Worm (Caenorhabditis elegans) whole organism, L1 larva: Measurements from ENCODE around the gene F48F7.3.
A peak's percentile ranks its signal among the peaks of the same experiment; 100 is the strongest.

ENCODE experiments used
- C16A3.4 ChIP-seq: fragments of 150-350 bp; optimal IDR thresholded peaks from 2 replicates; lab custom pipeline; 2014; ENCODE audit warnings: missing biosample characterization, missing genetic modification characterization
- C34B4.2 ChIP-seq: sonication (generic microtip); optimal IDR thresholded peaks from 2 replicates; lab custom pipeline; 2017; ENCODE audit warnings: mild to moderate bottlenecking, missing genetic modification characterization, missing compliant biosample characterization
- alr-1 ChIP-seq: fragments of 200-800 bp; sonication (Bioruptor generic); optimal IDR thresholded peaks from 2 replicates; lab custom pipeline; 2018; ENCODE audit warnings: borderline replicate concordance, mild to moderate bottlenecking, missing genetic modification characterization, missing compliant biosample characterization
- blmp-1 ChIP-seq: fragments of 150-350 bp; optimal IDR thresholded peaks from 2 replicates; lab custom pipeline; 2014; ENCODE audit warnings: missing biosample characterization, missing genetic modification characterization
- ceh-8 ChIP-seq: fragments of 200-800 bp; sonication (Bioruptor generic); optimal IDR thresholded peaks from 2 replicates; lab custom pipeline; 2018; ENCODE audit warnings: mild to moderate bottlenecking, missing genetic modification characterization, moderate library complexity, missing compliant biosample characterization
- ces-1 ChIP-seq: fragments of 150-350 bp; optimal IDR thresholded peaks from 2 replicates; lab custom pipeline; 2014; ENCODE audit warnings: missing biosample characterization, missing genetic modification reagents, missing genetic modification characterization
- efl-1 ChIP-seq, 4 experiments: fragments of 150-350 bp; optimal IDR thresholded peaks in 3 of 4; peaks in 1 of 4; 1 replicate in 1 of 4; 2 replicates in 3 of 4; lab custom pipeline; 2014; ENCODE audit warnings: missing biosample characterization in 2 of 4, missing genetic modification characterization in 2 of 4, missing genetic modification reagents in 2 of 4
- elt-3 ChIP-seq, 6 experiments: fragments of 150-350 bp in 1 of 6; sonication (generic microtip); optimal IDR thresholded peaks; 2 replicates each; lab custom pipeline; 2017 to 2018; ENCODE audit warnings: missing biosample characterization in 6 of 6, missing genetic modification characterization in 6 of 6, inconsistent platforms in 1 of 6
- fkh-10 ChIP-seq: sonication (generic microtip); optimal IDR thresholded peaks from 2 replicates; lab custom pipeline; 2017; ENCODE audit warnings: missing biosample characterization, missing genetic modification reagents, missing genetic modification characterization
- fos-1 ChIP-seq: fragments of 150-350 bp; optimal IDR thresholded peaks from 2 replicates; lab custom pipeline; 2014; ENCODE audit warnings: missing biosample characterization, missing genetic modification characterization
- hlh-17 ChIP-seq: fragments of 200-800 bp; sonication (Bioruptor generic); optimal IDR thresholded peaks from 2 replicates; lab custom pipeline; 2018; ENCODE audit warnings: missing genetic modification characterization, mild to moderate bottlenecking, missing compliant biosample characterization, moderate library complexity, borderline replicate concordance
- hlh-4 ChIP-seq: sonication (generic microtip); optimal IDR thresholded peaks from 2 replicates; lab custom pipeline; 2016; ENCODE audit warnings: mild to moderate bottlenecking, missing genetic modification characterization, missing compliant biosample characterization
- irx-1 ChIP-seq: sonication (generic microtip); optimal IDR thresholded peaks from 2 replicates; lab custom pipeline; 2016; ENCODE audit warnings: missing genetic modification characterization, missing compliant biosample characterization
- lin-13 ChIP-seq: fragments of 150-350 bp; optimal IDR thresholded peaks from 2 replicates; lab custom pipeline; 2014; ENCODE audit warnings: missing biosample characterization, missing genetic modification reagents, missing genetic modification characterization
- lin-14 ChIP-seq: fragments of 200-800 bp; sonication (Bioruptor generic); optimal IDR thresholded peaks from 2 replicates; lab custom pipeline; 2018; ENCODE audit warnings: mild to moderate bottlenecking, missing genetic modification characterization, moderate library complexity, missing compliant biosample characterization
- lin-15B ChIP-seq: fragments of 150-350 bp; sonication (generic microtip); optimal IDR thresholded peaks from 3 replicates; lab custom pipeline; 2014; ENCODE audit warnings: missing biosample characterization, missing genetic modification characterization
- lin-35 ChIP-seq, 2 experiments: fragments of 150-350 bp; optimal IDR thresholded peaks; 2 replicates each; lab custom pipeline; 2014; ENCODE audit warnings: missing biosample characterization in 2 of 2, missing genetic modification characterization in 2 of 2, missing genetic modification reagents in 2 of 2
- lin-39 ChIP-seq: fragments of 150-350 bp; optimal IDR thresholded peaks from 2 replicates; lab custom pipeline; 2014; ENCODE audit warnings: missing biosample characterization, missing genetic modification reagents, missing genetic modification characterization
- lsy-2 ChIP-seq, 2 experiments: fragments of 150-350 bp; optimal IDR thresholded peaks; 2 replicates each; lab custom pipeline; 2014; ENCODE audit warnings: missing biosample characterization in 2 of 2, missing genetic modification characterization in 2 of 2
- mdl-1 ChIP-seq, 2 experiments: fragments of 150-350 bp; optimal IDR thresholded peaks; 2 replicates each; lab custom pipeline; 2014 to 2017; ENCODE audit warnings: missing biosample characterization in 2 of 2, missing genetic modification characterization in 2 of 2, inconsistent platforms in 1 of 2
- nhr-12 ChIP-seq: sonication (generic microtip); optimal IDR thresholded peaks from 2 replicates; lab custom pipeline; 2017; ENCODE audit warnings: missing biosample characterization, missing genetic modification characterization
- nhr-237 ChIP-seq: fragments of 150-350 bp; optimal IDR thresholded peaks from 2 replicates; lab custom pipeline; 2014; ENCODE audit warnings: missing biosample characterization, missing genetic modification characterization
- nhr-47 ChIP-seq: sonication (generic microtip); optimal IDR thresholded peaks from 2 replicates; lab custom pipeline; 2016; ENCODE audit warnings: mild to moderate bottlenecking, missing genetic modification characterization, moderate library complexity, missing compliant biosample characterization
- nhr-71 ChIP-seq: sonication (generic microtip); optimal IDR thresholded peaks from 2 replicates; lab custom pipeline; 2016; ENCODE audit warnings: mild to moderate bottlenecking, missing genetic modification characterization, moderate library complexity, missing compliant biosample characterization
- nhr-84 ChIP-seq: sonication (generic microtip); optimal IDR thresholded peaks from 2 replicates; lab custom pipeline; 2017; ENCODE audit warnings: missing biosample characterization, missing genetic modification characterization
- nhr-85 ChIP-seq: sonication (generic microtip); peaks from one replicate; lab custom pipeline; 2016; ENCODE audit warnings: missing genetic modification characterization, inconsistent platforms, missing compliant biosample characterization
- nhr-90 ChIP-seq: sonication (generic microtip); optimal IDR thresholded peaks from 2 replicates; lab custom pipeline; 2016; ENCODE audit warnings: mild to moderate bottlenecking, missing genetic modification characterization, missing compliant biosample characterization; ENCODE audit not compliant: poor library complexity
- pag-3 ChIP-seq: sonication (generic microtip); optimal IDR thresholded peaks from 2 replicates; lab custom pipeline; 2017; ENCODE audit warnings: missing genetic modification characterization, mild to moderate bottlenecking, missing compliant biosample characterization, antibody characterized with exemption, borderline replicate concordance; ENCODE audit not compliant: insufficient read depth
- pqm-1 ChIP-seq: sonication (generic microtip); optimal IDR thresholded peaks from 3 replicates; lab custom pipeline; 2017; ENCODE audit warnings: missing biosample characterization, missing genetic modification characterization
- skn-1 ChIP-seq: fragments of 150-350 bp; optimal IDR thresholded peaks from 2 replicates; lab custom pipeline; 2014; ENCODE audit warnings: missing biosample characterization, missing genetic modification characterization
- snu-23 ChIP-seq: sonication (generic microtip); optimal IDR thresholded peaks from 2 replicates; lab custom pipeline; 2016; ENCODE audit warnings: missing genetic modification characterization, missing compliant biosample characterization
- sup-37 ChIP-seq: fragments of 200-800 bp; sonication (Bioruptor generic); optimal IDR thresholded peaks from 2 replicates; lab custom pipeline; 2018; ENCODE audit warnings: mild to moderate bottlenecking, missing genetic modification characterization, missing compliant biosample characterization
- tlp-1 ChIP-seq: fragments of 150-350 bp; optimal IDR thresholded peaks from 2 replicates; lab custom pipeline; 2014; ENCODE audit warnings: missing biosample characterization, missing genetic modification characterization
- unc-98 ChIP-seq: fragments of 200-800 bp; sonication (Bioruptor generic); IDR thresholded peaks from 2 replicates; pipeline ENCODE4 v1.3.6; 2022; ENCODE audit warnings: missing genetic modification characterization, missing compliant biosample characterization
- vab-15 ChIP-seq: sonication (generic microtip); optimal IDR thresholded peaks from 2 replicates; lab custom pipeline; 2017; ENCODE audit warnings: missing genotype, mild to moderate bottlenecking, missing genetic modification characterization, missing compliant biosample characterization

Gene F48F7.3

ce11 chrX:13941296-13941695, 22.0 kb upstream of the F48F7.3 start:
- TF ChIP-seq irx-1 (tag; lab: Kevin White, UChicago) (peak; percentile 10), nhr-12 (tag; lab: Kevin White, UChicago) (no peak), ceh-8 (GFP tag; lab: Kevin White, UChicago) (no peak), lsy-2 (tag; optimal IDR thresholded peaks at IDR 0.05; lab: Kevin White, UChicago) (peak in 1 of 2 experiments; percentile 28), fkh-10 (no peak), lin-13 (GFP tag; lab: Kevin White, UChicago) (no peak), unc-98 (no peak), hlh-4 (tag; lab: Kevin White, UChicago) (no peak), sup-37 (no peak), lin-39 (tag; lab: Kevin White, UChicago) (no peak), nhr-47 (no peak), nhr-84 (no peak), nhr-85 (tag; lab: Kevin White, UChicago) (peak; percentile 83), lin-14 (GFP tag; lab: Kevin White, UChicago) (peak; percentile 26), C16A3.4 (no peak), nhr-237 (tag; lab: Kevin White, UChicago) (no peak), pqm-1 (tag; lab: Kevin White, UChicago) (no peak), alr-1 (tag; lab: Kevin White, UChicago) (no peak), nhr-71 (peak; percentile 16), snu-23 (GFP tag; lab: Kevin White, UChicago) (peak; percentile 3), mdl-1 (tag; optimal IDR thresholded peaks at IDR 0.05; lab: Kevin White, UChicago) (peak in 1 of 2 experiments; percentile 24), hlh-17 (GFP tag; lab: Kevin White, UChicago) (no peak), blmp-1 (peak; percentile 51), elt-3 (tag; optimal IDR thresholded peaks at IDR 0.05; lab: Kevin White, UChicago) (peak in 3 of 6 experiments; percentile 47 to 83 (median 65)), nhr-90 (tag; lab: Kevin White, UChicago) (peak; percentile 58), lin-35 (GFP tag; optimal IDR thresholded peaks at IDR 0.05; lab: Kevin White, UChicago) (peak in 1 of 2 experiments; percentile 29)
- TF ChIP-seq, all 84 proteins: peak for 11

DNA sequence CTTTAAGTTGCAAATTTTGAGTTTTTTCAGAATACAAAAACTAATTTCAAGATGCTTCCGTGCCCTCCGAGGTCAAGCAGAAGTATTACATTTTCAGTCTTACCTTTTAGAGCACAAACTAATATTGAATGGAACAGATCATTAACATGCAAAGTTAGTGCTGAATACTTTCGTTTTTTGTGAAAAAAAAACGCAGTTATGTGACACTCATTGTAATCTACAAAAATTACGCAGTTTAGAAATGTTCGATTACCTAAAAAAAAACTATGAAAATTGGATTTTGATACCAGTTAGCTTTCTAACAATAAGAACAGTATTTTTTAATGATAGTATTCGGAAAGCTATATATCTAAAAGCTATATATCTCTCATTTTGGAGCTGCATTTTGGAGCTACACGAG, 21.4 kb upstream of the F48F7.3 start:
- TF ChIP-seq pag-3 (tag; lab: Kevin White, UChicago) (no peak), lsy-2 (tag; optimal IDR thresholded peaks at IDR 0.05; lab: Kevin White, UChicago) (no peak), nhr-90 (tag; lab: Kevin White, UChicago) (no peak), lin-15B (tag; lab: Kevin White, UChicago) (no peak), tlp-1 (no peak), blmp-1 (no peak), vab-15 (no peak), skn-1 (tag; lab: Kevin White, UChicago) (no peak), nhr-47 (no peak), pqm-1 (tag; lab: Kevin White, UChicago) (no peak), C16A3.4 (no peak), nhr-12 (tag; lab: Kevin White, UChicago) (no peak), C34B4.2 (tag; lab: Kevin White, UChicago) (no peak), nhr-237 (tag; lab: Kevin White, UChicago) (no peak)

- TF ChIP-seq ces-1 (no peak), efl-1 (optimal IDR thresholded peaks at IDR 0.05; lab: Kevin White, UChicago) (no peak), efl-1 (GFP tag; optimal IDR thresholded peaks at IDR 0.05 in 1 of 2; lab: Kevin White, UChicago) (peak in 1 of 2 experiments; percentile 78)
Measured at ce11 chrX:13944184-13944583, 19.1 kb upstream of the F48F7.3 start.

ce11 chrX:13945090-13945489, 18.2 kb upstream of the F48F7.3 start:
- TF ChIP-seq lin-35 (GFP tag; optimal IDR thresholded peaks at IDR 0.05; lab: Kevin White, UChicago) (no peak), fos-1 (tag; lab: Kevin White, UChicago) (no peak), efl-1 (optimal IDR thresholded peaks at IDR 0.05; lab: Kevin White, UChicago) (no peak), efl-1 (GFP tag; optimal IDR thresholded peaks at IDR 0.05 in 1 of 2; lab: Kevin White, UChicago) (no peak)
